Worm (Caenorhabditis elegans) whole organism, L4 larva: ENCODE results near the gene F22B7.3.

ENCODE experiments used
- T20F7.1 ChIP-seq: fragments of 200-800 bp; sonication (Bioruptor generic); optimal IDR thresholded peaks from 2 replicates; lab custom pipeline; 2018; ENCODE audit warnings: mild to moderate bottlenecking, missing genetic modification characterization, missing compliant biosample characterization
- aha-1 ChIP-seq: fragments of 150-350 bp; peaks from one replicate; lab custom pipeline; 2014; ENCODE audit warnings: missing biosample characterization, missing genetic modification characterization
- arid-1 ChIP-seq: fragments of 200-800 bp; sonication (Bioruptor generic); conservative IDR thresholded peaks from 2 replicates; pipeline ENCODE4 v1.3.6; 2022; ENCODE audit warnings: missing genetic modification reagents, missing genetic modification characterization, missing compliant biosample characterization
- lin-15B ChIP-seq: fragments of 150-350 bp; sonication (generic microtip); optimal IDR thresholded peaks from 3 replicates; lab custom pipeline; 2014; ENCODE audit warnings: missing biosample characterization, missing genetic modification characterization
- mes-2 ChIP-seq: sonication (generic microtip); optimal IDR thresholded peaks from 2 replicates; lab custom pipeline; 2016; ENCODE audit warnings: missing genotype, mild to moderate bottlenecking, missing genetic modification characterization, missing compliant biosample characterization; ENCODE audit not compliant: poor library complexity, severe bottlenecking
- nhr-10 ChIP-seq: fragments of 150-350 bp; optimal IDR thresholded peaks from 2 replicates; lab custom pipeline; 2014; ENCODE audit warnings: missing biosample characterization, missing genetic modification characterization
- nhr-11 ChIP-seq: fragments of 150-350 bp; optimal IDR thresholded peaks from 2 replicates; lab custom pipeline; 2014; ENCODE audit warnings: missing biosample characterization, missing genetic modification characterization
- pha-4 ChIP-seq, 2 experiments: fragments of 150-350 bp in 1 of 2; fragments of 200-800 bp in 1 of 2; sonication (Bioruptor generic) in 1 of 2; IDR thresholded peaks in 1 of 2; optimal IDR thresholded peaks in 1 of 2; 2 replicates each; pipeline versions ENCODE4 v1.3.6 to Lab custom; 2014 to 2022; ENCODE audit warnings: missing genetic modification characterization in 2 of 2, missing genetic modification reagents in 2 of 2, missing biosample characterization in 1 of 2, missing compliant biosample characterization in 1 of 2
- skn-1 ChIP-seq: fragments of 150-350 bp; optimal IDR thresholded peaks from 2 replicates; lab custom pipeline; 2014; ENCODE audit warnings: missing biosample characterization, missing genetic modification characterization
- snpc-4 ChIP-seq: fragments of 150-350 bp; optimal IDR thresholded peaks from 2 replicates; lab custom pipeline; 2014; ENCODE audit warnings: missing biosample characterization, missing genetic modification characterization
- unc-39 ChIP-seq: sonication (generic microtip); optimal IDR thresholded peaks from 2 replicates; lab custom pipeline; 2017; ENCODE audit warnings: missing biosample characterization, missing genetic modification characterization
- unc-62 ChIP-seq, 3 experiments: fragments of 150-350 bp in 1 of 3; sonication (generic microtip); optimal IDR thresholded peaks in 2 of 3; peaks in 1 of 3; 1 replicate in 1 of 3; 2 replicates in 2 of 3; lab custom pipeline; 2014 to 2017; ENCODE audit warnings: missing biosample characterization in 3 of 3, missing genetic modification characterization in 3 of 3, missing genetic modification reagents in 3 of 3, missing genotype in 1 of 3
- zag-1 ChIP-seq: fragments of 150-350 bp; optimal IDR thresholded peaks from 2 replicates; lab custom pipeline; 2014; ENCODE audit warnings: missing biosample characterization, missing genetic modification characterization

- TF ChIP-seq arid-1 (GFP tag; lab: Robert Waterston, UW) (no peak), pha-4 (GFP tag; IDR thresholded peaks at IDR 0.05; lab: Robert Waterston, UW) (no peak), pha-4 (tag; optimal IDR thresholded peaks at IDR 0.05; lab: Kevin White, UChicago) (no peak), mes-2 (tag; lab: Kevin White, UChicago) (no peak), snpc-4 (tag; lab: Kevin White, UChicago) (no peak), skn-1 (no peak), nhr-11 (tag; lab: Kevin White, UChicago) (no peak), T20F7.1 (no peak), lin-15B (tag; lab: Kevin White, UChicago) (no peak), aha-1 (tag; lab: Kevin White, UChicago) (no peak), zag-1 (tag; lab: Kevin White, UChicago) (no peak), unc-62 (GFP tag; optimal IDR thresholded peaks at IDR 0.05 in 1 of 2; lab: Kevin White, UChicago) (no peak), unc-62 (tag; optimal IDR thresholded peaks at IDR 0.05; lab: Kevin White, UChicago) (no peak), nhr-10 (tag; lab: Kevin White, UChicago) (no peak), unc-39 (tag; lab: Kevin White, UChicago) (no peak)
Measured at ce11 chrIII:8656055-8656454, 7.4 kb downstream of the F22B7.3 start.
